Worm (Caenorhabditis elegans) whole organism, L1 larva: ENCODE data around the gene C35A5.6.

Experiments
- C04F5.9 ChIP-seq: sonication (generic microtip); optimal IDR thresholded peaks from 2 replicates; lab custom pipeline; 2016; ENCODE audit warnings: missing genetic modification characterization, missing compliant biosample characterization
- C34B4.2 ChIP-seq: sonication (generic microtip); optimal IDR thresholded peaks from 2 replicates; lab custom pipeline; 2017; ENCODE audit warnings: mild to moderate bottlenecking, missing genetic modification characterization, missing compliant biosample characterization
- aha-1 ChIP-seq: fragments of 150-350 bp; optimal IDR thresholded peaks from 2 replicates; lab custom pipeline; 2014; ENCODE audit warnings: missing biosample characterization, missing genetic modification characterization
- blmp-1 ChIP-seq: fragments of 150-350 bp; optimal IDR thresholded peaks from 2 replicates; lab custom pipeline; 2014; ENCODE audit warnings: missing biosample characterization, missing genetic modification characterization
- ceh-63 ChIP-seq: fragments of 200-800 bp; sonication (Bioruptor generic); optimal IDR thresholded peaks from 2 replicates; lab custom pipeline; 2018; ENCODE audit warnings: mild to moderate bottlenecking, missing genetic modification characterization, missing compliant biosample characterization
- ceh-8 ChIP-seq: fragments of 200-800 bp; sonication (Bioruptor generic); optimal IDR thresholded peaks from 2 replicates; lab custom pipeline; 2018; ENCODE audit warnings: mild to moderate bottlenecking, missing genetic modification characterization, moderate library complexity, missing compliant biosample characterization
- ceh-88 ChIP-seq: fragments of 200-800 bp; sonication (Bioruptor generic); IDR thresholded peaks from 2 replicates; pipeline ENCODE4 v1.3.6; 2022; ENCODE audit warnings: missing genetic modification characterization, missing compliant biosample characterization
- ces-1 ChIP-seq: fragments of 150-350 bp; optimal IDR thresholded peaks from 2 replicates; lab custom pipeline; 2014; ENCODE audit warnings: missing biosample characterization, missing genetic modification reagents, missing genetic modification characterization
- dsc-1 ChIP-seq: sonication (generic microtip); optimal IDR thresholded peaks from 2 replicates; lab custom pipeline; 2016; ENCODE audit warnings: mild to moderate bottlenecking, missing genetic modification characterization, missing compliant biosample characterization
- efl-1 ChIP-seq, 4 experiments: fragments of 150-350 bp; optimal IDR thresholded peaks in 3 of 4; peaks in 1 of 4; 1 replicate in 1 of 4; 2 replicates in 3 of 4; lab custom pipeline; 2014; ENCODE audit warnings: missing biosample characterization in 2 of 4, missing genetic modification characterization in 2 of 4, missing genetic modification reagents in 2 of 4
- efl-3 ChIP-seq: fragments of 200-800 bp; sonication (Bioruptor generic); optimal IDR thresholded peaks from 2 replicates; lab custom pipeline; 2018; ENCODE audit warnings: mild to moderate bottlenecking, missing genetic modification characterization, missing compliant biosample characterization
- egl-27 ChIP-seq, 2 experiments: fragments of 150-350 bp in 1 of 2; sonication (generic microtip); optimal IDR thresholded peaks; 3 replicates each; lab custom pipeline; 2017 to 2018; ENCODE audit warnings: missing biosample characterization in 2 of 2, missing genetic modification characterization in 2 of 2, missing genetic modification reagents in 2 of 2
- elt-3 ChIP-seq, 6 experiments: fragments of 150-350 bp in 1 of 6; sonication (generic microtip); optimal IDR thresholded peaks; 2 replicates each; lab custom pipeline; 2017 to 2018; ENCODE audit warnings: missing biosample characterization in 6 of 6, missing genetic modification characterization in 6 of 6, inconsistent platforms in 1 of 6
- hlh-17 ChIP-seq: fragments of 200-800 bp; sonication (Bioruptor generic); optimal IDR thresholded peaks from 2 replicates; lab custom pipeline; 2018; ENCODE audit warnings: missing genetic modification characterization, mild to moderate bottlenecking, missing compliant biosample characterization, moderate library complexity, borderline replicate concordance
- irx-1 ChIP-seq: sonication (generic microtip); optimal IDR thresholded peaks from 2 replicates; lab custom pipeline; 2016; ENCODE audit warnings: missing genetic modification characterization, missing compliant biosample characterization
- isw-1 ChIP-seq: fragments of 200-800 bp; sonication (Bioruptor generic); IDR thresholded peaks from 2 replicates; pipeline ENCODE4 v1.3.6; 2022; ENCODE audit warnings: missing genetic modification characterization, missing compliant biosample characterization
- lin-14 ChIP-seq: fragments of 200-800 bp; sonication (Bioruptor generic); optimal IDR thresholded peaks from 2 replicates; lab custom pipeline; 2018; ENCODE audit warnings: mild to moderate bottlenecking, missing genetic modification characterization, moderate library complexity, missing compliant biosample characterization
- lin-15B ChIP-seq: fragments of 150-350 bp; sonication (generic microtip); optimal IDR thresholded peaks from 3 replicates; lab custom pipeline; 2014; ENCODE audit warnings: missing biosample characterization, missing genetic modification characterization
- lir-3 ChIP-seq: sonication (generic microtip); optimal IDR thresholded peaks from 2 replicates; lab custom pipeline; 2016; ENCODE audit warnings: mild to moderate bottlenecking, missing genetic modification characterization, moderate library complexity, missing compliant biosample characterization; ENCODE audit not compliant: poor library complexity
- mab-9 ChIP-seq: fragments of 200-800 bp; sonication (Bioruptor generic); IDR thresholded peaks from 2 replicates; pipeline ENCODE4 v1.3.6; 2022; ENCODE audit warnings: missing genetic modification reagents, missing genetic modification characterization, missing compliant biosample characterization
- mep-1 ChIP-seq: fragments of 150-350 bp; optimal IDR thresholded peaks from 2 replicates; lab custom pipeline; 2014; ENCODE audit warnings: missing biosample characterization, missing genetic modification characterization
- nhr-11 ChIP-seq: fragments of 150-350 bp; optimal IDR thresholded peaks from 2 replicates; lab custom pipeline; 2014; ENCODE audit warnings: missing biosample characterization, missing genetic modification characterization
- nhr-19 ChIP-seq: fragments of 200-800 bp; sonication (Bioruptor generic); conservative IDR thresholded peaks from 2 replicates; pipeline ENCODE4 v1.3.6; 2022; ENCODE audit warnings: missing genetic modification characterization, missing compliant biosample characterization
- nhr-20 ChIP-seq: sonication (generic microtip); optimal IDR thresholded peaks from 2 replicates; lab custom pipeline; 2016; ENCODE audit warnings: mild to moderate bottlenecking, missing genetic modification characterization, missing compliant biosample characterization
- nhr-28 ChIP-seq: fragments of 150-350 bp; optimal IDR thresholded peaks from 2 replicates; lab custom pipeline; 2014; ENCODE audit warnings: missing biosample characterization, missing genetic modification characterization
- nhr-47 ChIP-seq: sonication (generic microtip); optimal IDR thresholded peaks from 2 replicates; lab custom pipeline; 2016; ENCODE audit warnings: mild to moderate bottlenecking, missing genetic modification characterization, moderate library complexity, missing compliant biosample characterization
- nhr-77 ChIP-seq: fragments of 150-350 bp; optimal IDR thresholded peaks from 2 replicates; lab custom pipeline; 2014; ENCODE audit warnings: missing biosample characterization, missing genetic modification characterization
- nhr-84 ChIP-seq: sonication (generic microtip); optimal IDR thresholded peaks from 2 replicates; lab custom pipeline; 2017; ENCODE audit warnings: missing biosample characterization, missing genetic modification characterization
- nhr-85 ChIP-seq: sonication (generic microtip); peaks from one replicate; lab custom pipeline; 2016; ENCODE audit warnings: missing genetic modification characterization, inconsistent platforms, missing compliant biosample characterization
- nhr-90 ChIP-seq: sonication (generic microtip); optimal IDR thresholded peaks from 2 replicates; lab custom pipeline; 2016; ENCODE audit warnings: mild to moderate bottlenecking, missing genetic modification characterization, missing compliant biosample characterization; ENCODE audit not compliant: poor library complexity
- rnt-1 ChIP-seq: sonication (generic microtip); optimal IDR thresholded peaks from 2 replicates; lab custom pipeline; 2016; ENCODE audit warnings: mild to moderate bottlenecking, missing genetic modification characterization, moderate library complexity, missing compliant biosample characterization
- snpc-4 ChIP-seq: fragments of 150-350 bp; optimal IDR thresholded peaks from 2 replicates; lab custom pipeline; 2014; ENCODE audit warnings: missing biosample characterization, missing genetic modification characterization
- sptf-1 ChIP-seq: fragments of 150-350 bp; optimal IDR thresholded peaks from 2 replicates; lab custom pipeline; 2014; ENCODE audit warnings: missing biosample characterization, missing genetic modification characterization
- sup-37 ChIP-seq: fragments of 200-800 bp; sonication (Bioruptor generic); optimal IDR thresholded peaks from 2 replicates; lab custom pipeline; 2018; ENCODE audit warnings: mild to moderate bottlenecking, missing genetic modification characterization, missing compliant biosample characterization
- tbx-2 ChIP-seq: sonication (generic microtip); optimal IDR thresholded peaks from 2 replicates; lab custom pipeline; 2016; ENCODE audit warnings: missing genetic modification characterization, missing compliant biosample characterization
- unc-130 ChIP-seq: fragments of 150-350 bp; optimal IDR thresholded peaks from 2 replicates; lab custom pipeline; 2017; ENCODE audit warnings: missing biosample characterization, missing genetic modification characterization, inconsistent platforms
- unc-30 ChIP-seq: sonication (generic microtip); optimal IDR thresholded peaks from 2 replicates; lab custom pipeline; 2017; ENCODE audit warnings: missing biosample characterization, missing genetic modification characterization
- unc-86 ChIP-seq: sonication (generic microtip); optimal IDR thresholded peaks from 2 replicates; lab custom pipeline; 2016; ENCODE audit warnings: missing genetic modification characterization, missing compliant biosample characterization
- unc-98 ChIP-seq: fragments of 200-800 bp; sonication (Bioruptor generic); IDR thresholded peaks from 2 replicates; pipeline ENCODE4 v1.3.6; 2022; ENCODE audit warnings: missing genetic modification characterization, missing compliant biosample characterization
- vab-15 ChIP-seq: sonication (generic microtip); optimal IDR thresholded peaks from 2 replicates; lab custom pipeline; 2017; ENCODE audit warnings: missing genotype, mild to moderate bottlenecking, missing genetic modification characterization, missing compliant biosample characterization

Gene C35A5.6

DNA sequence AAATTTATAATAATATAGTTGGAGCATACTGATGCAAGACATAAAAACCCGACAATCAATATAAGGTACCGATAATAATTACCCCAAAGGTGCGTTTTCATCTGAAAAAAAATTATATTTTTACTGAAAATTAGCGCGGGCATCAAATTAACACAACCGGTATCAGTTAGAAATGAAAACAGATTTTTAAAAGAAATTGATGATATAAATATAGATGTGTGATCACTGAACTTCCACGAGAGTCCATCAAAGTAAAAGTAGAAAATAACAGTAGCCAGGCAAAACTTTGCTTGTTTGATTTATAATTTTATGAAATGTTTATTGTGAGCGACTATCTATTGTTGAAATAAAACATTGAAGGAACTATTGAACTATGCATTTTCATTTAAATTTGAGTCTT, 7.6 kb upstream of the C35A5.6 start, which contains the start of gene C35A5.3:
TSS of gene C35A5.3 (minus strand) at position 101 of the 400 bp plus-strand sequence.
- TF ChIP-seq nhr-19 (GFP tag; lab: Robert Waterston, UW) (no peak), sup-37 (GFP tag; lab: Kevin White, UChicago) (no peak), nhr-11 (tag; lab: Kevin White, UChicago) (no peak), unc-86 (no peak), nhr-20 (no peak), nhr-77 (tag; lab: Kevin White, UChicago) (no peak), unc-130 (tag; lab: Kevin White, UChicago) (no peak), unc-30 (no peak), egl-27 (tag; optimal IDR thresholded peaks at IDR 0.05; lab: Kevin White, UChicago) (no peak), irx-1 (tag; lab: Kevin White, UChicago) (no peak)

- TF ChIP-seq nhr-90 (no peak), irx-1 (tag; lab: Kevin White, UChicago) (no peak), blmp-1 (peak; percentile 66)
Observed at ce11 chrV:10503011-10503410, 5.9 kb upstream of the C35A5.6 start, which contains the start of gene C35A5.11. TSS of gene C35A5.11 (minus strand) at chrV:10503111.

- TF ChIP-seq lin-15B, result no peak
- TF ChIP-seq nhr-47 (tag; lab: Kevin White, UChicago), result no peak
- no peak for TF ChIP-seq unc-98 (GFP tag; lab: Robert Waterston, UW)
- no peak for TF ChIP-seq hlh-17 (GFP tag; lab: Kevin White, UChicago)
- no peak for TF ChIP-seq ceh-88 (GFP tag; lab: Robert Waterston, UW)
- TF ChIP-seq ces-1 (GFP tag; lab: Kevin White, UChicago), result no peak
- TF ChIP-seq mab-9 (GFP tag; lab: Robert Waterston, UW), result no peak
- TF ChIP-seq sptf-1 (tag; lab: Kevin White, UChicago), result no peak
- no peak for TF ChIP-seq aha-1 (tag; lab: Kevin White, UChicago)
- TF ChIP-seq isw-1, result no peak
- no peak for TF ChIP-seq C04F5.9
- no peak for TF ChIP-seq lir-3 (tag; lab: Kevin White, UChicago)
Observed at ce11 chrV:10503893-10504292, 5.0 kb upstream of the C35A5.6 start, which contains the start of gene C35A5.10. TSS of gene C35A5.10 (plus strand) at chrV:10504193.

ce11 chrV:10505553-10505952, 3.4 kb upstream of the C35A5.6 start, which contains the start of gene C35A5.5:
TSS of gene C35A5.5 (plus strand) at chrV:10505853.
- TF ChIP-seq nhr-28 (tag; lab: Kevin White, UChicago), result no peak
- no peak for TF ChIP-seq snpc-4 (tag; lab: Kevin White, UChicago)
- no peak for TF ChIP-seq ceh-8 (GFP tag; lab: Kevin White, UChicago)
- no peak for TF ChIP-seq lin-14
- no peak for TF ChIP-seq elt-3 (tag; optimal IDR thresholded peaks at IDR 0.05; lab: Kevin White, UChicago)

ce11 chrV:10514271-10514670, 5.3 kb downstream of the C35A5.6 start, which contains the start of gene dmsr-8:
TSS of gene dmsr-8 (minus strand) at chrV:10514371.
- TF ChIP-seq efl-1 (optimal IDR thresholded peaks at IDR 0.05; lab: Kevin White, UChicago) (no peak), efl-1 (GFP tag; optimal IDR thresholded peaks at IDR 0.05 in 1 of 2; lab: Kevin White, UChicago) (no peak), lin-14 (no peak), nhr-28 (tag; lab: Kevin White, UChicago) (no peak), mep-1 (tag; lab: Kevin White, UChicago) (no peak), blmp-1 (no peak), dsc-1 (tag; lab: Kevin White, UChicago) (no peak), vab-15 (no peak), nhr-85 (tag; lab: Kevin White, UChicago) (no peak), nhr-90 (no peak), nhr-84 (tag; lab: Kevin White, UChicago) (no peak), C04F5.9 (no peak), efl-3 (GFP tag; lab: Kevin White, UChicago) (no peak), C34B4.2 (no peak), nhr-11 (tag; lab: Kevin White, UChicago) (no peak), tbx-2 (tag; lab: Kevin White, UChicago) (no peak), ceh-63 (GFP tag; lab: Kevin White, UChicago) (no peak), rnt-1 (tag; lab: Kevin White, UChicago) (no peak)
